Worm (Caenorhabditis elegans): ENCODE results near the gene puf-7.

puf-7 gene

DNA sequence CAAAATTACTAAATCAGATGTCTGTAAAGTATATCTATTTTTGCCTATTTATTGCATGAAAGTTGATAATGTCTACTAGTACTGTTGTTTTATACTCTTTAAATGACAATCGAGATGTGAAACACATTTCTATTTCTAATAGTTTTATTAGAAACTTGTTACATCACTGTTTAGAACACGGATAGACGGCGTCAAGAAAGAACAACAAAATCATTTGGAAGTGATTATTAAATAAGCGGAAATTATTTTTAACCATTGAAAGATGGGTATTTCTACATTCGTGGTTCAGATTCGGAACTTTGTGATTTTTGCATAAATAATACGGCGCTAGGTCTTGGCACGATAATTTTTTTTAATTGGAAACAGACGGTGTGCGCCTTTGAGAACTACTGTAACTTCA, 13.4 kb upstream of the puf-7 start (continued):
- no peak for TF ChIP-seq nhr-80 (tag; optimal IDR thresholded peaks at IDR 0.05)
- TF ChIP-seq Y56A3A.18 (GFP tag; IDR thresholded peaks at IDR 0.05) = no peak
- no peak for TF ChIP-seq K11D2.4 (GFP tag; IDR thresholded peaks at IDR 0.05)
- peak; percentile 25; the same call in 1 of the 2 replicates for TF ChIP-seq hsf-1 (GFP tag; IDR thresholded peaks at IDR 0.05)
- TF ChIP-seq let-526 (GFP tag; IDR thresholded peaks at IDR 0.05) = no peak
- TF ChIP-seq nfya-1 (tag; optimal IDR thresholded peaks at IDR 0.05; ENCODE audit: borderline replicate concordance, insufficient read depth) = no peak
- TF ChIP-seq let-607 (tag; optimal IDR thresholded peaks at IDR 0.05) = no peak
- TF ChIP-seq ceh-91 (GFP tag; IDR thresholded peaks at IDR 0.05) = 0 out of 2 replicates have a peak, but pooled peaks have one; percentile 20
- no peak for TF ChIP-seq ceh-58 (GFP tag; IDR thresholded peaks at IDR 0.05)
- no peak for TF ChIP-seq hlh-12 (tag; optimal IDR thresholded peaks at IDR 0.05)
- no peak for TF ChIP-seq nhr-90 (tag; optimal IDR thresholded peaks at IDR 0.05)
- TF ChIP-seq Y53F4B.3 (GFP tag; IDR thresholded peaks at IDR 0.05) = no peak
- no peak for TF ChIP-seq Y67H2A.10 (GFP tag; conservative IDR thresholded peaks at IDR 0.05)
- TF ChIP-seq madf-6 (GFP tag; IDR thresholded peaks at IDR 0.05) = peak; percentile 62
- no peak for TF ChIP-seq hlh-26 (GFP tag; conservative IDR thresholded peaks at IDR 0.05)
- TF ChIP-seq snpc-1.1 (tag; optimal IDR thresholded peaks at IDR 0.05; ENCODE audit: insufficient read depth) = peak; percentile 28
- no peak for TF ChIP-seq rpc-1 (optimal IDR thresholded peaks at IDR 0.05)
- no peak for TF ChIP-seq rpc-1 (tag; optimal IDR thresholded peaks at IDR 0.05)
- TF ChIP-seq snpc-3.4 (tag; optimal IDR thresholded peaks at IDR 0.05) = peak; percentile 2
- no peak for TF ChIP-seq tbx-9 (tag; optimal IDR thresholded peaks at IDR 0.05; ENCODE audit: borderline replicate concordance)
- no peak for TF ChIP-seq attf-5 (GFP tag; optimal IDR thresholded peaks at IDR 0.05)
- peak; percentile 55 for TF ChIP-seq F33H1.4 (GFP tag; IDR thresholded peaks at IDR 0.05)
- peak; percentile 11 for TF ChIP-seq tlf-1 (GFP tag; optimal IDR thresholded peaks at IDR 0.05)
- TF ChIP-seq lag-1 (GFP tag; IDR thresholded peaks at IDR 0.05) = no peak
- no peak for TF ChIP-seq B0019.2 (GFP tag; conservative IDR thresholded peaks at IDR 0.05)
- TF ChIP-seq mes-4 (tag; optimal IDR thresholded peaks at IDR 0.05) = no peak
- TF ChIP-seq K12H6.12 (tag; optimal IDR thresholded peaks at IDR 0.05) = no peak
- TF ChIP-seq madf-3 (GFP tag; IDR thresholded peaks at IDR 0.05) = no peak
- TF ChIP-seq ceh-27 (GFP tag; optimal IDR thresholded peaks at IDR 0.05) = no peak
- TF ChIP-seq T26A5.8 (tag; optimal IDR thresholded peaks at IDR 0.05) = no peak
- TF ChIP-seq F22D6.2 (tag; optimal IDR thresholded peaks at IDR 0.05) = no peak
- no peak for TF ChIP-seq sdz-38 (tag; optimal IDR thresholded peaks at IDR 0.05)
- no peak for TF ChIP-seq B0035.1 (tag; optimal IDR thresholded peaks at IDR 0.05)
- no peak for TF ChIP-seq pha-4 (tag; optimal IDR thresholded peaks at IDR 0.05)
- TF ChIP-seq pbrm-1 (GFP tag; IDR thresholded peaks at IDR 0.05) = no peak; the same call in 1 of the 2 replicates
- TF ChIP-seq ZK185.1 (tag; optimal IDR thresholded peaks at IDR 0.05; ENCODE audit: poor library complexity, severe bottlenecking) = no peak
- no peak for TF ChIP-seq attf-3 (GFP tag; conservative IDR thresholded peaks at IDR 0.05)
- no peak for TF ChIP-seq F55B11.4 (tag; optimal IDR thresholded peaks at IDR 0.05; ENCODE audit: borderline replicate concordance, insufficient read depth)
- TF ChIP-seq nhr-179 (tag; optimal IDR thresholded peaks at IDR 0.05) = no peak
- no peak for TF ChIP-seq ama-1 (optimal IDR thresholded peaks at IDR 0.05)
- TF ChIP-seq ama-1 (GFP tag; optimal IDR thresholded peaks at IDR 0.05) = peak in 1 of 2 experiments; percentile 64
- peak; percentile 12 for TF ChIP-seq unc-130 (GFP tag; optimal IDR thresholded peaks at IDR 0.05)
- peak; percentile 53; the same call in 1 of the 2 replicates for TF ChIP-seq Y79H2A.3 (GFP tag; conservative IDR thresholded peaks at IDR 0.05)
- no peak for TF ChIP-seq zfh-2 (GFP tag; conservative IDR thresholded peaks at IDR 0.05)
- TF ChIP-seq B0336.3 (GFP tag; IDR thresholded peaks at IDR 0.05) = 0 out of 2 replicates have a peak, but pooled peaks have one; percentile 32
- TF ChIP-seq lin-26 (GFP tag; IDR thresholded peaks at IDR 0.05) = no peak
- TF ChIP-seq T07F8.4 (tag; optimal IDR thresholded peaks at IDR 0.05) = no peak
- TF ChIP-seq D2030.7 (GFP tag; IDR thresholded peaks at IDR 0.05) = peak; percentile 55; the same call in 1 of the 2 replicates
- TF ChIP-seq hmg-1.2 (GFP tag; IDR thresholded peaks at IDR 0.05) = peak; percentile 43

All from whole organism, young adult.